Fruit fly (Drosophila melanogaster): ENCODE measurements around the gene tadr.

tadr gene

dm6 chr2L:21084268-21084667, 9.1 kb downstream of the tadr start, which contains the start of gene CG33510:
Gene CG33510 (minus strand): TSS chr2L:21084326.
- no peak for TF ChIP-seq CG3032 (tag; optimal IDR thresholded peaks at IDR 0.05)
- TF ChIP-seq CG11294 (GFP tag; IDR thresholded peaks at IDR 0.05): no peak
- TF ChIP-seq vri (GFP tag; optimal IDR thresholded peaks at IDR 0.05): no peak
- no peak for TF ChIP-seq CG16779 (tag; optimal IDR thresholded peaks at IDR 0.05)
- no peak for TF ChIP-seq esn (GFP tag; optimal IDR thresholded peaks at IDR 0.05)
- TF ChIP-seq CG32006 (GFP tag; optimal IDR thresholded peaks at IDR 0.05): no peak
- TF ChIP-seq CG8632 (GFP tag; optimal IDR thresholded peaks at IDR 0.05): no peak
- no peak for TF ChIP-seq svp (GFP tag)
- no peak for TF ChIP-seq Eip75B (GFP tag; optimal IDR thresholded peaks at IDR 0.05)

dm6 chr2L:21086406-21086805, 11.2 kb downstream of the tadr start, which contains the start of gene CG33509:
Gene CG33509 (minus strand): TSS chr2L:21086506.
- TF ChIP-seq fkh (GFP tag; optimal IDR thresholded peaks at IDR 0.05): no peak
- TF ChIP-seq CG3032 (tag; optimal IDR thresholded peaks at IDR 0.05): no peak
- no peak for TF ChIP-seq CG34406 (GFP tag; optimal IDR thresholded peaks at IDR 0.05)
- no peak for TF ChIP-seq cyc (GFP tag; optimal IDR thresholded peaks at IDR 0.05)
- no peak for TF ChIP-seq CG11294 (GFP tag; IDR thresholded peaks at IDR 0.05)
- TF ChIP-seq Hr39 (GFP tag; optimal IDR thresholded peaks at IDR 0.05): no peak
- TF ChIP-seq lz (GFP tag; optimal IDR thresholded peaks at IDR 0.05): no peak
- TF ChIP-seq Sox15 (GFP tag; optimal IDR thresholded peaks at IDR 0.05): no peak
- TF ChIP-seq Hr4 (GFP tag; optimal IDR thresholded peaks at IDR 0.05): no peak
- TF ChIP-seq CG11762 (GFP tag; optimal IDR thresholded peaks at IDR 0.05; ENCODE audit: insufficient read depth): no peak
- no peak for TF ChIP-seq topi (GFP tag; optimal IDR thresholded peaks at IDR 0.05)

dm6 chr2L:21088651-21089050, 13.4 kb downstream of the tadr start, which contains the start of gene ppk13:
Gene ppk13 (minus strand): TSS chr2L:21088751.
- no peak for TF ChIP-seq CG7368 (GFP tag; optimal IDR thresholded peaks at IDR 0.05)
- no peak for TF ChIP-seq Ets21C (GFP tag; optimal IDR thresholded peaks at IDR 0.05)
- TF ChIP-seq Hr38 (GFP tag; optimal IDR thresholded peaks at IDR 0.05): no peak
- TF ChIP-seq Hr4 (GFP tag; optimal IDR thresholded peaks at IDR 0.05): no peak
- TF ChIP-seq lz (GFP tag; optimal IDR thresholded peaks at IDR 0.05): no peak
- TF ChIP-seq CG16779 (tag; optimal IDR thresholded peaks at IDR 0.05): no peak
- TF ChIP-seq CG11762 (GFP tag; optimal IDR thresholded peaks at IDR 0.05; ENCODE audit: insufficient read depth): no peak
- no peak for TF ChIP-seq CG8632 (GFP tag; optimal IDR thresholded peaks at IDR 0.05)
- TF ChIP-seq CG4318 (GFP tag; optimal IDR thresholded peaks at IDR 0.05): no peak
- TF ChIP-seq salr (GFP tag; optimal IDR thresholded peaks at IDR 0.05): no peak
- no peak for TF ChIP-seq CG6792 (GFP tag; optimal IDR thresholded peaks at IDR 0.05)
- TF ChIP-seq CG3032 (tag; optimal IDR thresholded peaks at IDR 0.05): no peak
- no peak for TF ChIP-seq pdm3 (GFP tag; optimal IDR thresholded peaks at IDR 0.05)
- TF ChIP-seq CG10669 (GFP tag; optimal IDR thresholded peaks at IDR 0.05): no peak
- TF ChIP-seq CG10631 (GFP tag; optimal IDR thresholded peaks at IDR 0.05): no peak
- no peak for TF ChIP-seq Lpt (GFP tag; optimal IDR thresholded peaks at IDR 0.05)
- no peak for TF ChIP-seq CG1621 (tag; optimal IDR thresholded peaks at IDR 0.05)
- no peak for TF ChIP-seq OdsH (GFP tag; optimal IDR thresholded peaks at IDR 0.05)
- TF ChIP-seq topi (GFP tag; optimal IDR thresholded peaks at IDR 0.05): no peak

dm6 chr2L:21089075-21089474, 13.9 kb downstream of the tadr start, which contains the start of gene CG9259:
Gene CG9259 (plus strand): TSS chr2L:21089375.
- TF ChIP-seq Sox15 (GFP tag; optimal IDR thresholded peaks at IDR 0.05): no peak
- no peak for TF ChIP-seq fd59A (GFP tag; optimal IDR thresholded peaks at IDR 0.05)
- no peak for TF ChIP-seq Eip78C (GFP tag)
- no peak for TF ChIP-seq CG6163 (GFP tag; IDR thresholded peaks at IDR 0.05)
- TF ChIP-seq CG16779 (tag; optimal IDR thresholded peaks at IDR 0.05): no peak
- TF ChIP-seq CG6792 (GFP tag; optimal IDR thresholded peaks at IDR 0.05): no peak
- no peak for TF ChIP-seq ss (GFP tag; optimal IDR thresholded peaks at IDR 0.05)
- no peak for TF ChIP-seq CG31627 (GFP tag; optimal IDR thresholded peaks at IDR 0.05)
- no peak for TF ChIP-seq dac (GFP tag; optimal IDR thresholded peaks at IDR 0.05)
- no peak for TF ChIP-seq dsx (GFP tag; optimal IDR thresholded peaks at IDR 0.05; ENCODE audit: poor library complexity, severe bottlenecking)
- no peak for TF ChIP-seq CG11294 (GFP tag; IDR thresholded peaks at IDR 0.05)
- TF ChIP-seq CG8319 (GFP tag; optimal IDR thresholded peaks at IDR 0.05): no peak
- no peak for TF ChIP-seq CG10631 (GFP tag; optimal IDR thresholded peaks at IDR 0.05)
- TF ChIP-seq Hr4 (GFP tag; optimal IDR thresholded peaks at IDR 0.05): no peak
- TF ChIP-seq CG10669 (GFP tag; optimal IDR thresholded peaks at IDR 0.05): no peak
